Worm (Caenorhabditis elegans) whole organism, L1 larva: Measurements from ENCODE around the gene T06E6.10.

Source experiments
- C34B4.2 ChIP-seq: sonication (generic microtip); optimal IDR thresholded peaks from 2 replicates; lab custom pipeline; 2017; ENCODE audit warnings: mild to moderate bottlenecking, missing genetic modification characterization, missing compliant biosample characterization
- aly-2 ChIP-seq: fragments of 150-350 bp; optimal IDR thresholded peaks from 2 replicates; lab custom pipeline; 2014; ENCODE audit warnings: missing biosample characterization, missing genetic modification characterization
- ama-1 ChIP-seq: fragments of 150-350 bp; optimal IDR thresholded peaks from 2 replicates; lab custom pipeline; 2014
- ceh-63 ChIP-seq: fragments of 200-800 bp; sonication (Bioruptor generic); optimal IDR thresholded peaks from 2 replicates; lab custom pipeline; 2018; ENCODE audit warnings: mild to moderate bottlenecking, missing genetic modification characterization, missing compliant biosample characterization
- ceh-8 ChIP-seq: fragments of 200-800 bp; sonication (Bioruptor generic); optimal IDR thresholded peaks from 2 replicates; lab custom pipeline; 2018; ENCODE audit warnings: mild to moderate bottlenecking, missing genetic modification characterization, moderate library complexity, missing compliant biosample characterization
- ceh-82 ChIP-seq, 3 experiments: fragments of 150-350 bp in 1 of 3; sonication (generic microtip) in 2 of 3; optimal IDR thresholded peaks; 2 replicates each; lab custom pipeline; 2014 to 2017; ENCODE audit warnings: missing biosample characterization in 3 of 3, missing genetic modification characterization in 3 of 3
- ces-1 ChIP-seq: fragments of 150-350 bp; optimal IDR thresholded peaks from 2 replicates; lab custom pipeline; 2014; ENCODE audit warnings: missing biosample characterization, missing genetic modification reagents, missing genetic modification characterization
- dpl-1 ChIP-seq, 3 experiments: fragments of 150-350 bp in 2 of 3; sonication (generic microtip) in 1 of 3; optimal IDR thresholded peaks; 2 replicates each; lab custom pipeline; 2014 to 2017; ENCODE audit warnings: missing biosample characterization in 3 of 3, missing genetic modification characterization in 3 of 3, missing genetic modification reagents in 3 of 3
- dsc-1 ChIP-seq: sonication (generic microtip); optimal IDR thresholded peaks from 2 replicates; lab custom pipeline; 2016; ENCODE audit warnings: mild to moderate bottlenecking, missing genetic modification characterization, missing compliant biosample characterization
- efl-1 ChIP-seq, 4 experiments: fragments of 150-350 bp; optimal IDR thresholded peaks in 3 of 4; peaks in 1 of 4; 1 replicate in 1 of 4; 2 replicates in 3 of 4; lab custom pipeline; 2014; ENCODE audit warnings: missing biosample characterization in 2 of 4, missing genetic modification characterization in 2 of 4, missing genetic modification reagents in 2 of 4
- egl-27 ChIP-seq, 2 experiments: fragments of 150-350 bp in 1 of 2; sonication (generic microtip); optimal IDR thresholded peaks; 3 replicates each; lab custom pipeline; 2017 to 2018; ENCODE audit warnings: missing biosample characterization in 2 of 2, missing genetic modification characterization in 2 of 2, missing genetic modification reagents in 2 of 2
- ets-5 ChIP-seq: fragments of 200-800 bp; sonication (Bioruptor generic); IDR thresholded peaks from 2 replicates; pipeline ENCODE4 v1.3.6; 2022; ENCODE audit warnings: missing genetic modification characterization, missing compliant biosample characterization
- fkh-8 ChIP-seq: sonication (generic microtip); optimal IDR thresholded peaks from 2 replicates; lab custom pipeline; 2016; ENCODE audit warnings: mild to moderate bottlenecking, missing genetic modification characterization, missing compliant biosample characterization
- grh-1 ChIP-seq: fragments of 200-800 bp; sonication (Bioruptor generic); IDR thresholded peaks from 2 replicates; pipeline ENCODE4 v1.3.6; 2022; ENCODE audit warnings: missing genetic modification reagents, missing genetic modification characterization, missing compliant biosample characterization
- hlh-17 ChIP-seq: fragments of 200-800 bp; sonication (Bioruptor generic); optimal IDR thresholded peaks from 2 replicates; lab custom pipeline; 2018; ENCODE audit warnings: missing genetic modification characterization, mild to moderate bottlenecking, missing compliant biosample characterization, moderate library complexity, borderline replicate concordance
- lin-14 ChIP-seq: fragments of 200-800 bp; sonication (Bioruptor generic); optimal IDR thresholded peaks from 2 replicates; lab custom pipeline; 2018; ENCODE audit warnings: mild to moderate bottlenecking, missing genetic modification characterization, moderate library complexity, missing compliant biosample characterization
- lin-35 ChIP-seq, 2 experiments: fragments of 150-350 bp; optimal IDR thresholded peaks; 2 replicates each; lab custom pipeline; 2014; ENCODE audit warnings: missing biosample characterization in 2 of 2, missing genetic modification characterization in 2 of 2, missing genetic modification reagents in 2 of 2
- lin-39 ChIP-seq: fragments of 150-350 bp; optimal IDR thresholded peaks from 2 replicates; lab custom pipeline; 2014; ENCODE audit warnings: missing biosample characterization, missing genetic modification reagents, missing genetic modification characterization
- lir-3 ChIP-seq: sonication (generic microtip); optimal IDR thresholded peaks from 2 replicates; lab custom pipeline; 2016; ENCODE audit warnings: mild to moderate bottlenecking, missing genetic modification characterization, moderate library complexity, missing compliant biosample characterization; ENCODE audit not compliant: poor library complexity
- lsy-2 ChIP-seq, 2 experiments: fragments of 150-350 bp; optimal IDR thresholded peaks; 2 replicates each; lab custom pipeline; 2014; ENCODE audit warnings: missing biosample characterization in 2 of 2, missing genetic modification characterization in 2 of 2
- mab-9 ChIP-seq: fragments of 200-800 bp; sonication (Bioruptor generic); IDR thresholded peaks from 2 replicates; pipeline ENCODE4 v1.3.6; 2022; ENCODE audit warnings: missing genetic modification reagents, missing genetic modification characterization, missing compliant biosample characterization
- mdl-1 ChIP-seq, 2 experiments: fragments of 150-350 bp; optimal IDR thresholded peaks; 2 replicates each; lab custom pipeline; 2014 to 2017; ENCODE audit warnings: missing biosample characterization in 2 of 2, missing genetic modification characterization in 2 of 2, inconsistent platforms in 1 of 2
- mep-1 ChIP-seq: fragments of 150-350 bp; optimal IDR thresholded peaks from 2 replicates; lab custom pipeline; 2014; ENCODE audit warnings: missing biosample characterization, missing genetic modification characterization
- nhr-11 ChIP-seq: fragments of 150-350 bp; optimal IDR thresholded peaks from 2 replicates; lab custom pipeline; 2014; ENCODE audit warnings: missing biosample characterization, missing genetic modification characterization
- nhr-12 ChIP-seq: sonication (generic microtip); optimal IDR thresholded peaks from 2 replicates; lab custom pipeline; 2017; ENCODE audit warnings: missing biosample characterization, missing genetic modification characterization
- nhr-19 ChIP-seq: fragments of 200-800 bp; sonication (Bioruptor generic); conservative IDR thresholded peaks from 2 replicates; pipeline ENCODE4 v1.3.6; 2022; ENCODE audit warnings: missing genetic modification characterization, missing compliant biosample characterization
- nhr-20 ChIP-seq: sonication (generic microtip); optimal IDR thresholded peaks from 2 replicates; lab custom pipeline; 2016; ENCODE audit warnings: mild to moderate bottlenecking, missing genetic modification characterization, missing compliant biosample characterization
- nhr-85 ChIP-seq: sonication (generic microtip); peaks from one replicate; lab custom pipeline; 2016; ENCODE audit warnings: missing genetic modification characterization, inconsistent platforms, missing compliant biosample characterization
- pqm-1 ChIP-seq: sonication (generic microtip); optimal IDR thresholded peaks from 3 replicates; lab custom pipeline; 2017; ENCODE audit warnings: missing biosample characterization, missing genetic modification characterization
- skn-1 ChIP-seq: fragments of 150-350 bp; optimal IDR thresholded peaks from 2 replicates; lab custom pipeline; 2014; ENCODE audit warnings: missing biosample characterization, missing genetic modification characterization
- snu-23 ChIP-seq: sonication (generic microtip); optimal IDR thresholded peaks from 2 replicates; lab custom pipeline; 2016; ENCODE audit warnings: missing genetic modification characterization, missing compliant biosample characterization
- sox-4 ChIP-seq: sonication (generic microtip); optimal IDR thresholded peaks from 2 replicates; lab custom pipeline; 2016; ENCODE audit warnings: missing genetic modification characterization, missing compliant biosample characterization
- sptf-1 ChIP-seq: fragments of 150-350 bp; optimal IDR thresholded peaks from 2 replicates; lab custom pipeline; 2014; ENCODE audit warnings: missing biosample characterization, missing genetic modification characterization
- sup-37 ChIP-seq: fragments of 200-800 bp; sonication (Bioruptor generic); optimal IDR thresholded peaks from 2 replicates; lab custom pipeline; 2018; ENCODE audit warnings: mild to moderate bottlenecking, missing genetic modification characterization, missing compliant biosample characterization
- swsn-7 ChIP-seq: sonication (generic microtip); optimal IDR thresholded peaks from 2 replicates; lab custom pipeline; 2016; ENCODE audit warnings: missing genetic modification characterization, missing compliant biosample characterization
- unc-30 ChIP-seq: sonication (generic microtip); optimal IDR thresholded peaks from 2 replicates; lab custom pipeline; 2017; ENCODE audit warnings: missing biosample characterization, missing genetic modification characterization
- unc-62 ChIP-seq: fragments of 150-350 bp; optimal IDR thresholded peaks from 2 replicates; lab custom pipeline; 2014; ENCODE audit warnings: missing biosample characterization, missing genetic modification reagents, missing genetic modification characterization
- unc-86 ChIP-seq: sonication (generic microtip); optimal IDR thresholded peaks from 2 replicates; lab custom pipeline; 2016; ENCODE audit warnings: missing genetic modification characterization, missing compliant biosample characterization
- unc-98 ChIP-seq: fragments of 200-800 bp; sonication (Bioruptor generic); IDR thresholded peaks from 2 replicates; pipeline ENCODE4 v1.3.6; 2022; ENCODE audit warnings: missing genetic modification characterization, missing compliant biosample characterization
- vab-15 ChIP-seq: sonication (generic microtip); optimal IDR thresholded peaks from 2 replicates; lab custom pipeline; 2017; ENCODE audit warnings: missing genotype, mild to moderate bottlenecking, missing genetic modification characterization, missing compliant biosample characterization
- xbp-1 ChIP-seq: sonication (generic microtip); optimal IDR thresholded peaks from 2 replicates; lab custom pipeline; 2016; ENCODE audit warnings: missing genetic modification characterization, missing compliant biosample characterization
- zag-1 ChIP-seq: fragments of 150-350 bp; optimal IDR thresholded peaks from 2 replicates; lab custom pipeline; 2014; ENCODE audit warnings: missing biosample characterization, missing genetic modification characterization
- zip-4 ChIP-seq: fragments of 200-800 bp; sonication (Bioruptor generic); optimal IDR thresholded peaks from 2 replicates; lab custom pipeline; 2018; ENCODE audit warnings: mild to moderate bottlenecking, missing genetic modification characterization, moderate library complexity, missing compliant biosample characterization
- ztf-11 ChIP-seq, 2 experiments: sonication (generic microtip); optimal IDR thresholded peaks; 2 replicates each; lab custom pipeline; 2016 to 2017; ENCODE audit warnings: missing genetic modification characterization in 2 of 2, missing biosample characterization in 1 of 2, missing compliant biosample characterization in 1 of 2

Gene T06E6.10

ce11 chrV:15454322-15454721 lies 36.4 kb downstream of the T06E6.10 start:
- TF ChIP-seq nhr-85 (peak; percentile 22), mep-1 (no peak)

DNA sequence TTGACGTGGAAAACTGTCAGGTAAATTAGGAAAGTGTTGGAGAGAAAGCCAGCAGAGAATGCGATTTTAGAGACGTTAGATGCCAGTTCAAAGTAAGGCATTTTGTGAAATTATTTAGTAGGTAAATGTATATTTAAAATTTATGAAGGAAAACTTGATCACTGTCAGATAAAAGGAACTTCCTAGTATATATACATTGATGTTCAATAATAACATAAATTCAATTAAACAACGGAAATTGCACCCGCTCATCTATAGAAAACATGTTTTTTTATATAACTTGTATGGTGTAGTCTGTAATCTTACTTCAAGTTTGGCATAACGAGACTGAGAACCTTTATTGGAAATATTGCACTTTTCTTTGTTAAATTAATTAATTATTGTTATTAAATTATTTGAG lies 41.2 kb downstream of the T06E6.10 start, which contains the start of gene str-71:
Gene str-71 (minus strand): TSS at position 101 of the 400 bp plus-strand sequence.
- TF ChIP-seq dpl-1 (GFP tag; optimal IDR thresholded peaks at IDR 0.05; lab: Kevin White, UChicago) (no peak), nhr-12 (tag; lab: Kevin White, UChicago) (no peak), nhr-19 (GFP tag; lab: Robert Waterston, UW) (no peak), nhr-11 (tag; lab: Kevin White, UChicago) (no peak), grh-1 (GFP tag; lab: Robert Waterston, UW) (no peak), lsy-2 (tag; optimal IDR thresholded peaks at IDR 0.05; lab: Kevin White, UChicago) (no peak), efl-1 (optimal IDR thresholded peaks at IDR 0.05; lab: Kevin White, UChicago) (no peak), efl-1 (GFP tag; optimal IDR thresholded peaks at IDR 0.05 in 1 of 2; lab: Kevin White, UChicago) (no peak), egl-27 (tag; optimal IDR thresholded peaks at IDR 0.05; lab: Kevin White, UChicago) (no peak)

ce11 chrV:15464402-15464801 lies 46.5 kb downstream of the T06E6.10 start, which contains the start of gene rocf-1:
Gene rocf-1 (minus strand): TSS chrV:15464502.
- TF ChIP-seq swsn-7 (tag; lab: Kevin White, UChicago) (no peak), zip-4 (no peak), unc-86 (no peak), mdl-1 (tag; optimal IDR thresholded peaks at IDR 0.05; lab: Kevin White, UChicago) (no peak), aly-2 (no peak), dpl-1 (GFP tag; optimal IDR thresholded peaks at IDR 0.05; lab: Kevin White, UChicago) (no peak), zag-1 (no peak)

DNA sequence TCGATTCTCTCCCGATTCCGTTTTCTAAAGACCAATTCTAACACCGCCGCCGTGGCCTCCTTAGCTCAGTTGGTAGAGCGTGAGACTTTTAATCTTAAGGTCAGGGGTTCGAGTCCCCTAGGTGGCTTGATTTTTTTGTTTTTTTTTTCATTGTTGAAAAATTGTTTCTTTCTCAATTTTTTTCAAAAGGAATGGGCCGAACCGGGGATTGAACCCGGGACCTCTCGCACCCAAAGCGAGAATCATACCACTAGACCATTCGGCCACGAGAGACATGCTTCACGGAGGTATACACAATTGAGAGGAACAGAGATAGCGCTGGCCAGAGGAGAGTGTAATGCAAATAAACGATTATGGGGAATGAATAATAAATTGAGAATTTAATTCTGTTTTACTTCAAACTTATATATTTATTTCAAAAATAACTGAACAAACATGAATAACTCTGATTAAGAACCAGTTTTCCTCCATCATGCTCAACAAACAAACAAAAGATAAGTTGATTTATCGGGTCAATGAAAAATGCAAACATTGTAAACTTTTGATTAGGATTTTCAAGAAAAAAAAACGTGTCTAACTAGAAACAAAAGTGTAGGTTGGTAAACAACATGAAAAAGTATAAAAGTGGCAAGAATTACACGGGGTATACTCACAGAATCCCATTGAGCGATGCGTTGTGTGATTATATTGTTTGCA lies 47.3 kb downstream of the T06E6.10 start, which contains the start of gene pqn-71:
Gene pqn-71 (plus strand): TSS at position 646 of the 696 bp plus-strand sequence.
- TF ChIP-seq ceh-8 (GFP tag; lab: Kevin White, UChicago): no peak
- peak in 1 of 2 experiments; percentile 51 for TF ChIP-seq mdl-1 (tag; optimal IDR thresholded peaks at IDR 0.05; lab: Kevin White, UChicago)
- TF ChIP-seq lin-39 (tag; lab: Kevin White, UChicago): no peak
- no peak for TF ChIP-seq pqm-1 (tag; lab: Kevin White, UChicago)
- no peak for TF ChIP-seq C34B4.2 (tag; lab: Kevin White, UChicago)
- peak; percentile 2 for TF ChIP-seq vab-15 (tag; lab: Kevin White, UChicago)
- peak; percentile 78 for TF ChIP-seq swsn-7 (tag; lab: Kevin White, UChicago)
- 0 out of 2 replicates have a peak, but pooled peaks have one; percentile 8 for TF ChIP-seq mab-9 (GFP tag; lab: Robert Waterston, UW)
- peak; percentile 44 for TF ChIP-seq lir-3 (tag; lab: Kevin White, UChicago)
- TF ChIP-seq ces-1 (GFP tag; lab: Kevin White, UChicago): no peak
- TF ChIP-seq sox-4 (tag; lab: Kevin White, UChicago): peak; percentile 45
- peak; percentile 33 for TF ChIP-seq zip-4
- peak; percentile 41 for TF ChIP-seq sup-37 (GFP tag; lab: Kevin White, UChicago)
- no peak for TF ChIP-seq hlh-17 (GFP tag; lab: Kevin White, UChicago)
- TF ChIP-seq xbp-1 (tag; lab: Kevin White, UChicago): peak; percentile 65
- peak; percentile 74 for TF ChIP-seq fkh-8 (tag; lab: Kevin White, UChicago)
- TF ChIP-seq nhr-20: peak; percentile 85
- TF ChIP-seq lin-35 (GFP tag; optimal IDR thresholded peaks at IDR 0.05; lab: Kevin White, UChicago): peak; percentile 42 to 75
- TF ChIP-seq ztf-11 (tag; optimal IDR thresholded peaks at IDR 0.05; lab: Kevin White, UChicago): peak in 1 of 2 experiments; percentile 38
- no peak for TF ChIP-seq ama-1
- TF ChIP-seq sptf-1: no peak
- TF ChIP-seq nhr-12 (tag; lab: Kevin White, UChicago): no peak
- peak; percentile 49 for TF ChIP-seq skn-1
- no peak for TF ChIP-seq unc-62
- TF ChIP-seq snu-23 (GFP tag; lab: Kevin White, UChicago): peak; percentile 90
- TF ChIP-seq unc-30 (tag; lab: Kevin White, UChicago): no peak
- TF ChIP-seq unc-86: peak; percentile 42
- no peak for TF ChIP-seq ets-5 (GFP tag; lab: Robert Waterston, UW)
- TF ChIP-seq dsc-1 (tag; lab: Kevin White, UChicago): peak; percentile 79
- no peak for TF ChIP-seq ceh-63 (GFP tag; lab: Kevin White, UChicago)
- TF ChIP-seq ceh-82 (tag; optimal IDR thresholded peaks at IDR 0.05; lab: Kevin White, UChicago): peak; percentile 41 to 65 (median 50)
- TF ChIP-seq lin-14 (GFP tag; lab: Kevin White, UChicago): peak; percentile 77
- TF ChIP-seq unc-98 (GFP tag; lab: Robert Waterston, UW): 0 out of 2 replicates have a peak, but pooled peaks have one; percentile 25
- no peak for TF ChIP-seq nhr-11 (tag; lab: Kevin White, UChicago)
